Worm (Caenorhabditis elegans) whole organism, mixed stage, embryonic: Measurements from ENCODE around the gene nhr-100.
"Not testable (repeated sequence)": the region's sequence is repeated elsewhere in the genome, so short reads cannot be mapped to it uniquely, and the experiment has no call there.

Source experiments
- M03D4.4 ChIP-seq: sonication (generic microtip); optimal IDR thresholded peaks from 2 replicates; lab custom pipeline; 2017; ENCODE audit warnings: mild to moderate bottlenecking, missing genetic modification characterization, missing compliant biosample characterization
- bed-3 ChIP-seq: fragments of 200-800 bp; sonication (Bioruptor generic); optimal IDR thresholded peaks from 3 replicates; lab custom pipeline; 2018; ENCODE audit warnings: mild to moderate bottlenecking, missing genetic modification characterization, moderate library complexity, missing compliant biosample characterization
- blmp-1 ChIP-seq: fragments of 150-350 bp; optimal IDR thresholded peaks from 2 replicates; lab custom pipeline; 2014; ENCODE audit warnings: missing biosample characterization, missing genetic modification characterization
- ceh-39 ChIP-seq: fragments of 150-350 bp; optimal IDR thresholded peaks from 2 replicates; lab custom pipeline; 2014; ENCODE audit warnings: missing biosample characterization, missing genetic modification characterization
- ceh-43 ChIP-seq: fragments of 200-800 bp; sonication (Bioruptor generic); optimal IDR thresholded peaks from 2 replicates; lab custom pipeline; 2018; ENCODE audit warnings: mild to moderate bottlenecking, missing genetic modification characterization, moderate library complexity, missing compliant biosample characterization
- ceh-83 ChIP-seq: fragments of 200-800 bp; sonication (Bioruptor generic); optimal IDR thresholded peaks from 2 replicates; lab custom pipeline; 2018; ENCODE audit warnings: mild to moderate bottlenecking, missing genetic modification characterization, missing compliant biosample characterization
- ces-1 ChIP-seq: fragments of 150-350 bp; optimal IDR thresholded peaks from 2 replicates; lab custom pipeline; 2014; ENCODE audit warnings: missing biosample characterization, missing genetic modification reagents, missing genetic modification characterization
- cnd-1 ChIP-seq: fragments of 200-800 bp; sonication (Bioruptor generic); optimal IDR thresholded peaks from 2 replicates; lab custom pipeline; 2018; ENCODE audit warnings: mild to moderate bottlenecking, missing genetic modification characterization, missing compliant biosample characterization
- drap-1 ChIP-seq: fragments of 200-800 bp; sonication (Bioruptor generic); optimal IDR thresholded peaks from 3 replicates; lab custom pipeline; 2018; ENCODE audit warnings: mild to moderate bottlenecking, missing genetic modification characterization, missing compliant biosample characterization
- elt-1 ChIP-seq: sonication (generic microtip); optimal IDR thresholded peaks from 2 replicates; lab custom pipeline; 2017; ENCODE audit warnings: missing genetic modification characterization, mild to moderate bottlenecking, missing compliant biosample characterization, antibody characterized with exemption, moderate library complexity, borderline replicate concordance; ENCODE audit not compliant: insufficient read depth
- elt-3 ChIP-seq: fragments of 150-350 bp; optimal IDR thresholded peaks from 2 replicates; lab custom pipeline; 2014; ENCODE audit warnings: missing biosample characterization, missing genetic modification characterization
- flh-1 ChIP-seq: fragments of 200-800 bp; sonication (Bioruptor generic); optimal IDR thresholded peaks from 2 replicates; lab custom pipeline; 2018; ENCODE audit warnings: mild to moderate bottlenecking, missing genetic modification characterization, moderate library complexity, missing compliant biosample characterization
- ham-2 ChIP-seq: fragments of 200-800 bp; sonication (Bioruptor generic); optimal IDR thresholded peaks from 2 replicates; lab custom pipeline; 2018; ENCODE audit warnings: mild to moderate bottlenecking, missing genetic modification characterization, missing compliant biosample characterization
- hlh-1 ChIP-seq: fragments of 150-350 bp; optimal IDR thresholded peaks from 2 replicates; lab custom pipeline; 2014; ENCODE audit warnings: missing biosample characterization, missing genetic modification reagents, missing genetic modification characterization
- lin-13 ChIP-seq: fragments of 150-350 bp; optimal IDR thresholded peaks from 2 replicates; lab custom pipeline; 2014; ENCODE audit warnings: missing biosample characterization, missing genetic modification characterization
- lin-32 ChIP-seq: fragments of 200-800 bp; sonication (Bioruptor generic); optimal IDR thresholded peaks from 2 replicates; lab custom pipeline; 2018; ENCODE audit warnings: mild to moderate bottlenecking, missing genetic modification characterization, missing compliant biosample characterization
- lsy-2 ChIP-seq: fragments of 150-350 bp; optimal IDR thresholded peaks from 2 replicates; lab custom pipeline; 2014; ENCODE audit warnings: missing biosample characterization, missing genetic modification characterization
- mep-1 ChIP-seq: fragments of 150-350 bp; optimal IDR thresholded peaks from 2 replicates; lab custom pipeline; 2017; ENCODE audit warnings: missing biosample characterization, missing genetic modification reagents, missing genetic modification characterization, inconsistent platforms
- mls-2 ChIP-seq: sonication (generic microtip); optimal IDR thresholded peaks from 2 replicates; lab custom pipeline; 2016; ENCODE audit warnings: mild to moderate bottlenecking, missing genetic modification characterization, moderate library complexity, missing compliant biosample characterization
- nhr-12 ChIP-seq: fragments of 150-350 bp; optimal IDR thresholded peaks from 2 replicates; lab custom pipeline; 2014; ENCODE audit warnings: missing biosample characterization, missing genetic modification characterization
- nhr-2 ChIP-seq: fragments of 150-350 bp; optimal IDR thresholded peaks from 2 replicates; lab custom pipeline; 2014; ENCODE audit warnings: missing biosample characterization, missing genetic modification characterization
- nhr-76 ChIP-seq: sonication (generic microtip); optimal IDR thresholded peaks from 2 replicates; lab custom pipeline; 2017; ENCODE audit warnings: missing biosample characterization, missing genetic modification characterization
- sem-2 ChIP-seq: fragments of 200-800 bp; sonication (Bioruptor generic); optimal IDR thresholded peaks from 2 replicates; lab custom pipeline; 2018; ENCODE audit warnings: mild to moderate bottlenecking, missing genetic modification characterization, missing compliant biosample characterization
- snpc-4 ChIP-seq: fragments of 150-350 bp; optimal IDR thresholded peaks from 2 replicates; lab custom pipeline; 2014; ENCODE audit warnings: missing biosample characterization, missing genetic modification characterization
- sptf-1 ChIP-seq: sonication (generic microtip); optimal IDR thresholded peaks from 2 replicates; lab custom pipeline; 2017; ENCODE audit warnings: mild to moderate bottlenecking, missing genetic modification characterization, moderate library complexity, missing compliant biosample characterization
- tbx-8 ChIP-seq: fragments of 200-800 bp; sonication (Bioruptor generic); optimal IDR thresholded peaks from 2 replicates; lab custom pipeline; 2018; ENCODE audit warnings: mild to moderate bottlenecking, missing genetic modification characterization, moderate library complexity, missing compliant biosample characterization
- unc-120 ChIP-seq: sonication (generic microtip); optimal IDR thresholded peaks from 2 replicates; lab custom pipeline; 2017; ENCODE audit warnings: missing genetic modification characterization, missing compliant biosample characterization; ENCODE audit not compliant: poor library complexity, severe bottlenecking
- unc-39 ChIP-seq: fragments of 150-350 bp; optimal IDR thresholded peaks from 2 replicates; lab custom pipeline; 2014; ENCODE audit warnings: missing biosample characterization, missing genetic modification characterization
- unc-62 ChIP-seq: fragments of 150-350 bp; optimal IDR thresholded peaks from 2 replicates; lab custom pipeline; 2014; ENCODE audit warnings: missing biosample characterization, missing genetic modification reagents, missing genetic modification characterization
- zip-8 ChIP-seq: fragments of 150-350 bp; optimal IDR thresholded peaks from 2 replicates; lab custom pipeline; 2014; ENCODE audit warnings: missing biosample characterization, missing genetic modification characterization

nhr-100 gene

DNA sequence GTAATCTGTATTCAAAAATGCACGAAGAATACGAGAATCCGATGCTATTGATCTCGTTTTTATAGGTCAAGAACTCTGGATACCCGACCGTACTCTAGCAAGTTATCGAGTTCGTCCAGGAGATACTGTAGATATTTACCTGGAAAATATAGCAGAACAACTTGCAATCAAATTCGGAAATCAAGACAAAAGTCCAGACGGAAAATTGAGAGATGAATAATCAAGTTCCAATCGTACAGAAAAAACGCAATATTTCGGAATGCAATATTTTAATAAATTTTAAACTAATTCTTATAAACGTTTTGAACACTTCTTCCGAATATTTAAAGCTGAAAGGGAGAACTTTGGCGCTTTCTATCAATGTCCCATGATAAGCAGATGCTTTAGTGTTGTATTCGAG lies 10.5 kb downstream of the nhr-100 start:
- no peak for TF ChIP-seq hlh-1 (tag; lab: Kevin White, UChicago)

DNA sequence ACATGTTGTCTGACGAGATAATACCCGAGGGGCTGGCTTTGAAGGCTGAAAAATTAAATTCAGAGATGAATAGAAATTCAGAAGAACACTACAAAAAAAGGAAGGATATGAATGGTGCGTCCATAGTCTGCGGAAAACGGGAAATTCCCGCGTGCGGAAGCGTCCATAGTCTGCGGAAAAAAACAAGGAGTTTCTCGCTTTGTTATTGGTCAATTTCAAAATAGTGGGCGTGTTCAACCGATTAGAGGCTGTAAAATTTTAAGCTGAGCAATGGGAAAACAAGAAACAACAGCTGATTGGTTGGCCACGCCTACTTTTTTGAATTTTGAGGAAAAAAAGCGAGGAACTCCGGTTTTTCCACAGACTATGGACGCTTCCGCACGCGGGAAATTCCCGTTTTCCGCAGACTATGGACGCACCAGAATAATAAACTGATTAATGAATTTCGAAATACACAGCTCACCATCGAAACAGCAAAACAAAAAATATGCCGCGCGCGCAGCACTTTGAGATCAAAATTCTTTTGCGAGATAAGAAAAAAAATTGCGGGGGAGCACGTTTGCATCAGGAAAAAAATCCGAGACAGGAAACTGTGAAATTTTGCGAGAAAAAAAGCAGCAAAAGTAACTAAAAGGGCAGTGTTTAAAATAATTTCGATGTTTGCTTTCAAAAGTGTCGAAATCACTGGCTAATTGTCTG lies 12.5 kb downstream of the nhr-100 start, which contains the start of gene gln-6:
Gene gln-6, minus strand, starts transcription at position 51 of the 699 bp plus-strand sequence.
- not testable (repeated sequence) for TF ChIP-seq elt-1 (tag; lab: Kevin White, UChicago); lin-32 (GFP tag; lab: Kevin White, UChicago); ceh-39 (tag; lab: Kevin White, UChicago)

- no peak for TF ChIP-seq drap-1 (GFP tag; lab: Kevin White, UChicago)
- TF ChIP-seq nhr-2, result no peak
- no peak for TF ChIP-seq flh-1 (GFP tag; lab: Kevin White, UChicago)
- TF ChIP-seq blmp-1, result no peak
- TF ChIP-seq nhr-76 (tag; lab: Kevin White, UChicago), result no peak
- TF ChIP-seq sem-2 (GFP tag; lab: Kevin White, UChicago), result no peak
- no peak for TF ChIP-seq unc-62 (GFP tag; lab: Kevin White, UChicago)
- TF ChIP-seq zip-8 (tag; lab: Kevin White, UChicago), result no peak
- TF ChIP-seq sptf-1 (tag; lab: Kevin White, UChicago), result no peak
- no peak for TF ChIP-seq ham-2 (GFP tag; lab: Kevin White, UChicago)
- TF ChIP-seq unc-120, result no peak
- TF ChIP-seq lin-32 (GFP tag; lab: Kevin White, UChicago), result no peak
- no peak for TF ChIP-seq mep-1
- TF ChIP-seq mls-2 (tag; lab: Kevin White, UChicago), result no peak
- no peak for TF ChIP-seq hlh-1 (tag; lab: Kevin White, UChicago)
- no peak for TF ChIP-seq lsy-2
Observed at ce11 chrIV:9742883-9743282, 14.4 kb downstream of the nhr-100 start, which contains the start of gene C28D4.7. Gene C28D4.7 (minus strand): TSS chrIV:9743147.

DNA sequence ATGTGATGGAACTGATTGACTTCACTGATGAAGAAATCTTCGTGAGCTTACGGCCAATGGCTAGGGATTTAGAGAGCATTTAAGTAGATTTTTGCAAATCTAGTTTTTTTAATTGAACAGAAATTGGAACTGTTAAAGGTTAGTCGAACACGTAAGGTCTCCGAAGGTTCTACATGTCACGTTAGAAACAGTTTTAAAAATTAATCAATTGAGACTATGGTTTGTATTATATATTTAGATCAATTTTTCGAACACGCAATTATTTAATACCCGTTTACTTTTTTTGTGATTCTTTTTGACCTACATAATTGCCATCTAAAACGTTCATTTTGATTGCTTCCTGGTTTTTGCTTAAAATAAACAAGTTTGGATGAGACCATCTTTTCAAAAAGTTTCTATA lies 16.4 kb downstream of the nhr-100 start, which contains the start of gene C28D4.4:
Gene C28D4.4, minus strand, starts transcription at position 101 of the 400 bp plus-strand sequence.
- TF ChIP-seq unc-62 (GFP tag; lab: Kevin White, UChicago) (no peak), unc-39 (tag; lab: Kevin White, UChicago) (no peak), nhr-12 (tag; lab: Kevin White, UChicago) (no peak), elt-3 (no peak), ceh-83 (GFP tag; lab: Kevin White, UChicago) (no peak), ces-1 (GFP tag; lab: Kevin White, UChicago) (no peak), elt-1 (tag; lab: Kevin White, UChicago) (no peak), bed-3 (no peak), M03D4.4 (tag; lab: Kevin White, UChicago) (no peak), tbx-8 (GFP tag; lab: Kevin White, UChicago) (no peak), ceh-43 (no peak), lin-13 (no peak), lin-32 (GFP tag; lab: Kevin White, UChicago) (no peak), lsy-2 (no peak), unc-120 (no peak), snpc-4 (tag; lab: Kevin White, UChicago) (no peak)

DNA sequence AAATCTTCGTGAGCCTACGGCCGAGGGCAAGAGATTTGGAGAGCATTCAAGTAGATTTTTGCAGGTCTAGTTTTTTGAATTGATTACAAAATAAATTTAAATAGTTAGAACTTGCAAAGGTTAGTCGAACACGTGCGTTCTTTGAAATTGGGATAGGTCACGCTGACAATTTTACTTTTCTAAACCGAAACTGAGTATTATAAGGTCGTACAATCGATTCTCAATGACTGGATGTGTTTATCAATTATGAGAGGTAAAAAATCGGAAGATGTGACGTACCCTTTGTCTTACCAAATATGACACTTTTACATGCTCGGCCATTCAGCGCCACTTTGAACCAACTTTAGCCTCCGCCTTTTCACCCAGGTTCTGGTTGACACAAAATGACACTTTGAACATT lies 18.3 kb downstream of the nhr-100 start, which contains the start of gene C28D4.5:
Gene C28D4.5, minus strand, starts transcription at position 101 of the 400 bp plus-strand sequence.
- TF ChIP-seq cnd-1 (tag; lab: Kevin White, UChicago) (no peak), ces-1 (GFP tag; lab: Kevin White, UChicago) (no peak), nhr-2 (no peak), sem-2 (GFP tag; lab: Kevin White, UChicago) (no peak)
